Fruit fly (Drosophila melanogaster) whole organism, embryonic: ENCODE results near the gene yuri.

Experiments used
- BEAF-32 ChIP-seq: fragments of 200-800 bp; sonication (Bioruptor generic); optimal IDR thresholded peaks from 3 replicates; lab custom pipeline; 2017; ENCODE audit warnings: missing biosample characterization, missing genetic modification characterization, mild to moderate bottlenecking, moderate library complexity, missing genetic modification reagents
- CG10959 ChIP-seq: fragments of 200-800 bp; sonication (Bioruptor generic); IDR thresholded peaks from 2 replicates; pipeline ENCODE4 v1.3.6; 2022; ENCODE audit warnings: missing biosample characterization, missing genetic modification characterization
- CG1233 ChIP-seq: fragments of 200-800 bp; sonication (Bioruptor generic); optimal IDR thresholded peaks from 4 replicates; lab custom pipeline; 2018; ENCODE audit warnings: missing biosample characterization, mild to moderate bottlenecking, missing genetic modification characterization
- CG12659 ChIP-seq: fragments of 200-800 bp; sonication (Bioruptor generic); optimal IDR thresholded peaks from 3 replicates; lab custom pipeline; 2017; ENCODE audit warnings: mild to moderate bottlenecking, missing biosample characterization, missing genetic modification reagents, missing genetic modification characterization
- CG14860 ChIP-seq: fragments of 200-800 bp; sonication (Bioruptor generic); IDR thresholded peaks from 3 replicates; pipeline ENCODE4 v1.3.6; 2022; ENCODE audit warnings: missing biosample characterization, missing genetic modification characterization; ENCODE audit not compliant: partially characterized antibody
- CG1529 ChIP-seq: fragments of 200-800 bp; sonication (Bioruptor generic); optimal IDR thresholded peaks from 3 replicates; lab custom pipeline; 2018; ENCODE audit warnings: missing biosample characterization, missing genetic modification characterization
- CG15696 ChIP-seq: fragments of 200-800 bp; sonication (Bioruptor generic); optimal IDR thresholded peaks from 2 replicates; lab custom pipeline; 2019; ENCODE audit warnings: missing biosample characterization, mild to moderate bottlenecking, missing genetic modification characterization, moderate library complexity
- CG1602 ChIP-seq: fragments of 200-800 bp; sonication (Bioruptor generic); optimal IDR thresholded peaks from 3 replicates; lab custom pipeline; 2016; ENCODE audit warnings: missing biosample characterization, missing genetic modification characterization
- CG1647 ChIP-seq: fragments of 200-800 bp; sonication (Bioruptor generic); optimal IDR thresholded peaks from 3 replicates; lab custom pipeline; 2016; ENCODE audit warnings: missing biosample characterization, missing genetic modification characterization
- CG16815 ChIP-seq: fragments of 200-800 bp; sonication (Bioruptor generic); optimal IDR thresholded peaks from 3 replicates; lab custom pipeline; 2017; ENCODE audit warnings: missing biosample characterization, mild to moderate bottlenecking, missing genetic modification characterization
- CG17186 ChIP-seq: fragments of 200-800 bp; sonication (Bioruptor generic); optimal IDR thresholded peaks from 3 replicates; lab custom pipeline; 2017; ENCODE audit warnings: missing biosample characterization, missing genetic modification reagents, missing genetic modification characterization
- CG18262 ChIP-seq: fragments of 200-800 bp; optimal IDR thresholded peaks from 3 replicates; lab custom pipeline; 2019; ENCODE audit warnings: missing biosample characterization, mild to moderate bottlenecking, missing genetic modification characterization, moderate library complexity
- CG2120 ChIP-seq: fragments of 200-800 bp; sonication (Bioruptor generic); optimal IDR thresholded peaks from 3 replicates; lab custom pipeline; 2016; ENCODE audit warnings: missing biosample characterization, missing genetic modification characterization
- CG2199 ChIP-seq: fragments of 200-800 bp; sonication (Bioruptor generic); IDR thresholded peaks from 3 replicates; pipeline ENCODE4 v1.3.6; 2022; ENCODE audit warnings: missing biosample characterization, missing genetic modification characterization
- CG3163 ChIP-seq: fragments of 200-800 bp; sonication (Bioruptor generic); optimal IDR thresholded peaks from 3 replicates; lab custom pipeline; 2016; ENCODE audit warnings: missing biosample characterization, missing genetic modification characterization
- CG34422 ChIP-seq: fragments of 200-800 bp; sonication (Bioruptor generic); IDR thresholded peaks from 3 replicates; pipeline ENCODE4 v1.3.6; 2022; ENCODE audit warnings: missing biosample characterization, missing genetic modification characterization
- CG4282 ChIP-seq: fragments of 200-800 bp; sonication (Bioruptor generic); optimal IDR thresholded peaks from 2 replicates; lab custom pipeline; 2016; ENCODE audit warnings: missing biosample characterization, missing genetic modification characterization
- CG4617 ChIP-seq: fragments of 200-800 bp; sonication (Bioruptor generic); optimal IDR thresholded peaks from 3 replicates; lab custom pipeline; 2016; ENCODE audit warnings: missing biosample characterization, missing genetic modification characterization, borderline replicate concordance
- CG5180 ChIP-seq: fragments of 200-800 bp; sonication (Bioruptor generic); optimal IDR thresholded peaks from 3 replicates; lab custom pipeline; 2017; ENCODE audit warnings: missing biosample characterization, missing genetic modification characterization, mild to moderate bottlenecking, moderate library complexity, missing genetic modification reagents
- CG8944 ChIP-seq: fragments of 200-800 bp; sonication (Bioruptor generic); optimal IDR thresholded peaks from 3 replicates; lab custom pipeline; 2016; ENCODE audit warnings: missing biosample characterization, missing genetic modification characterization
- CG9215 ChIP-seq: fragments of 200-800 bp; sonication (Bioruptor generic); IDR thresholded peaks from 2 replicates; pipeline ENCODE4 v1.3.6; 2022; ENCODE audit warnings: missing biosample characterization, missing genetic modification characterization
- CG9437 ChIP-seq: fragments of 200-800 bp; sonication (Bioruptor generic); optimal IDR thresholded peaks from 2 replicates; lab custom pipeline; 2018; ENCODE audit warnings: missing biosample characterization, mild to moderate bottlenecking, missing genetic modification characterization
- CG9817 ChIP-seq: fragments of 200-800 bp; sonication (Bioruptor generic); optimal IDR thresholded peaks from 2 replicates; lab custom pipeline; 2018; ENCODE audit warnings: missing biosample characterization, mild to moderate bottlenecking, missing genetic modification characterization, moderate library complexity
- Dip2 ChIP-seq: fragments of 200-800 bp; sonication (Bioruptor generic); IDR thresholded peaks from 2 replicates; pipeline ENCODE4 v1.3.6; 2022; ENCODE audit warnings: missing biosample characterization, missing genetic modification characterization
- Fer3 ChIP-seq: fragments of 200-800 bp; sonication (Bioruptor generic); optimal IDR thresholded peaks from 2 replicates; lab custom pipeline; 2018; ENCODE audit warnings: missing biosample characterization, mild to moderate bottlenecking, missing genetic modification characterization, moderate library complexity
- HLH54F ChIP-seq: fragments of 200-800 bp; sonication (Bioruptor generic); optimal IDR thresholded peaks from 3 replicates; lab custom pipeline; 2016; ENCODE audit warnings: missing biosample characterization, missing genetic modification characterization
- Hey ChIP-seq: fragments of 200-800 bp; sonication (Bioruptor generic); optimal IDR thresholded peaks from 3 replicates; lab custom pipeline; 2018; ENCODE audit warnings: missing biosample characterization, mild to moderate bottlenecking, missing genetic modification characterization
- Lim3 ChIP-seq: fragments of 200-800 bp; sonication (Bioruptor generic); IDR thresholded peaks from 2 replicates; pipeline ENCODE4 v1.3.6; 2022; ENCODE audit warnings: missing biosample characterization, missing genetic modification characterization
- NC2α ChIP-seq: fragments of 200-800 bp; sonication (Bioruptor generic); optimal IDR thresholded peaks from 2 replicates; lab custom pipeline; 2016; ENCODE audit warnings: missing biosample characterization, missing genetic modification characterization
- PHDP ChIP-seq: fragments of 200-800 bp; sonication (Bioruptor generic); optimal IDR thresholded peaks from 3 replicates; lab custom pipeline; 2018; ENCODE audit warnings: missing biosample characterization, mild to moderate bottlenecking, missing genetic modification characterization, moderate library complexity
- Trl ChIP-seq, 3 experiments: fragments of >200 bp in 2 of 3; fragments of 200-800 bp in 1 of 3; sonication (Bioruptor generic) in 1 of 3; optimal IDR thresholded peaks; 2 replicates in 1 of 3; 3 replicates in 2 of 3; lab custom pipeline; 2016 to 2017; ENCODE audit warnings: missing biosample characterization in 1 of 3, missing genetic modification characterization in 1 of 3
- Usf ChIP-seq: fragments of 200-800 bp; sonication (Bioruptor generic); optimal IDR thresholded peaks from 2 replicates; lab custom pipeline; 2017; ENCODE audit warnings: missing genotype, missing biosample characterization, missing genetic modification characterization
- chn ChIP-seq: fragments of 200-800 bp; sonication (Bioruptor generic); optimal IDR thresholded peaks from 2 replicates; lab custom pipeline; 2016; ENCODE audit warnings: missing biosample characterization, missing genetic modification characterization
- croc ChIP-seq: fragments of 200-800 bp; sonication (Bioruptor generic); conservative IDR thresholded peaks from 3 replicates; pipeline ENCODE4 v1.3.6; 2022; ENCODE audit warnings: missing biosample characterization, missing genetic modification characterization
- cwo ChIP-seq: fragments of 200-800 bp; sonication (Bioruptor generic); optimal IDR thresholded peaks from 3 replicates; lab custom pipeline; 2017; ENCODE audit warnings: missing biosample characterization, missing genetic modification characterization, mild to moderate bottlenecking, moderate library complexity, missing genetic modification reagents
- eyg ChIP-seq: fragments of 200-800 bp; sonication (Bioruptor generic); optimal IDR thresholded peaks from 3 replicates; lab custom pipeline; 2016; ENCODE audit warnings: missing biosample characterization, missing genetic modification characterization
- fd64A ChIP-seq: fragments of 200-800 bp; sonication (Bioruptor generic); optimal IDR thresholded peaks from 3 replicates; lab custom pipeline; 2018; ENCODE audit warnings: missing biosample characterization, mild to moderate bottlenecking, missing genetic modification characterization
- gt ChIP-seq: fragments of 200-800 bp; sonication (Bioruptor generic); IDR thresholded peaks from 2 replicates; pipeline ENCODE4 v1.3.6; 2022; ENCODE audit warnings: missing biosample characterization, missing genetic modification characterization
- hkb ChIP-seq, 2 experiments: fragments of 200-800 bp in 1 of 2; fragments of >200 bp in 1 of 2; sonication (Bioruptor generic) in 1 of 2; IDR thresholded peaks in 1 of 2; optimal IDR thresholded peaks in 1 of 2; 2 replicates each; pipeline versions ENCODE4 v1.3.6 to Lab custom; 2017 to 2022; ENCODE audit warnings: missing biosample characterization in 1 of 2, missing genetic modification characterization in 1 of 2
- ken ChIP-seq: fragments of 200-800 bp; sonication (Bioruptor generic); IDR thresholded peaks from 3 replicates; pipeline ENCODE4 v1.3.6; 2022; ENCODE audit warnings: missing biosample characterization, missing genetic modification characterization
- lola ChIP-seq, 3 experiments: fragments of >200 bp in 2 of 3; fragments of 200-800 bp in 1 of 3; sonication (Bioruptor generic) in 1 of 3; optimal IDR thresholded peaks; 2 replicates each; lab custom pipeline; 2017 to 2019; ENCODE audit warnings: missing biosample characterization in 3 of 3, missing genetic modification characterization in 3 of 3, mild to moderate bottlenecking in 1 of 3, moderate library complexity in 1 of 3
- luna ChIP-seq: fragments of 200-800 bp; sonication (Bioruptor generic); optimal IDR thresholded peaks from 2 replicates; lab custom pipeline; 2016; ENCODE audit warnings: missing biosample characterization, missing genetic modification characterization
- phol ChIP-seq: fragments of 200-800 bp; sonication (Bioruptor generic); optimal IDR thresholded peaks from 3 replicates; lab custom pipeline; 2018; ENCODE audit warnings: missing biosample characterization, mild to moderate bottlenecking, missing genetic modification characterization, moderate library complexity
- repo ChIP-seq: fragments of 200-800 bp; sonication (Bioruptor generic); optimal IDR thresholded peaks from 2 replicates; lab custom pipeline; 2016; ENCODE audit warnings: missing biosample characterization, missing genetic modification characterization
- sens-2 ChIP-seq: fragments of 200-800 bp; sonication (Bioruptor generic); IDR thresholded peaks from 2 replicates; pipeline ENCODE4 v1.3.6; 2022; ENCODE audit warnings: missing biosample characterization, missing genetic modification characterization
- tll ChIP-seq, 2 experiments: fragments of 200-800 bp in 1 of 2; fragments of >200 bp in 1 of 2; sonication (Bioruptor generic) in 1 of 2; optimal IDR thresholded peaks; 2 replicates each; lab custom pipeline; 2017 to 2019; ENCODE audit warnings: missing biosample characterization in 2 of 2, missing genetic modification characterization in 2 of 2, mild to moderate bottlenecking in 1 of 2, moderate library complexity in 1 of 2
- zen2 ChIP-seq: fragments of 200-800 bp; sonication (Bioruptor generic); IDR thresholded peaks from 3 replicates; pipeline ENCODE4 v1.3.6; 2022; ENCODE audit warnings: missing biosample characterization, missing genetic modification characterization; ENCODE audit not compliant: partially characterized antibody

yuri gene

DNA sequence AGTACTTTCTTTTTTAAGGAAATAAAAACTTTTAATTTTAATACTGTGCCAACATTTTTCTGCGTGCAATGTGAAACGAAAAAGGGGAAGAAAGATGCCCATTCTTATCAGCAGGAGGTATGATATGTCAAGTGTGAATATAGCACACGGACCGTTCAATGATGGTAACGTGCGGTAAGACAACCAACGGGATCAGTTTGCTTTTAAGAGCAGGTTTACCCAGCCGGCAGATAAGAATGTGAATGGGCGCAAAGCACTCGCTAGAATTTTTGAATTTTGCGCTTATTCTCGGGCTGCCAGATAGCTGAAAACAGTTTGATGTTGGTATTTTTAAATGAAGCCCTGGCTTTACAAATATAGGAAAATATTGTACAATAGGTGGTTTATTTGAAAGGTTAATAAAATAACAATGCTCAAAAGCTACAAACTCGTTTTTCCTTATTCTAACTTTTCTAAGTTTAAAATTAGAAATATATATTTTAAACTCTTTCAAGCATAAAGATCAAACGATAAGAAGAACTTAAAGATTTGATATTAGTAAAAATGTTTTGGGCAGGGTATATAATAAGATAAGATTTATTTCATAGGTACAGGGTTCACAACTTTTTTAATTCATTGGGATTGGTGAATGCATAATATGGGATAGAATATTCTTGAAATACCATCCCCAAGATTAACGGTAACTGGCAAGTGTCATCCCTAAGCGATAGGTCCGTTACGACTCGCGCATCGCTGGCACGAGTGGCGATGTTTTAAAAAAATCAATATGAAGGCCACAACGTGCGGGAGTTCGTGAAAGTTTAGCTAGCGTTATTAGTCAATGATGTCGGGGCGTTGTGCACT, 16.1 kb downstream of the yuri start, which contains the start of gene dao (continued):
- no peak for TF ChIP-seq CG4282 (GFP tag; lab: Kevin White, UChicago)
- TF ChIP-seq CG1602 (GFP tag; lab: Kevin White, UChicago), result peak; percentile 68
- TF ChIP-seq CG16815, result no peak
- TF ChIP-seq sens-2 (GFP tag; lab: Robert Waterston, UW), result no peak
- TF ChIP-seq CG5180, result no peak
- no peak for TF ChIP-seq CG17186 (GFP tag; lab: Kevin White, UChicago)
- TF ChIP-seq NC2α (GFP tag; lab: Kevin White, UChicago), result no peak
- TF ChIP-seq CG10959 (GFP tag; lab: Robert Waterston, UW), result 0 out of 2 replicates have a peak, but pooled peaks have one; percentile 5
- TF ChIP-seq Usf, result no peak
- TF ChIP-seq CG8944 (GFP tag; lab: Kevin White, UChicago), result peak; percentile 36
- peak; percentile 70 for TF ChIP-seq CG2120 (GFP tag; lab: Kevin White, UChicago)
- no peak for TF ChIP-seq gt (GFP tag; lab: Robert Waterston, UW)
- TF ChIP-seq fd64A (GFP tag; lab: Kevin White, UChicago), result no peak
- TF ChIP-seq chn, result peak; percentile 63
- no peak for TF ChIP-seq CG4617 (GFP tag; lab: Kevin White, UChicago)
- peak; percentile 33; the same call in 1 of the 3 replicates for TF ChIP-seq CG2199 (GFP tag; lab: Robert Waterston, UW)
- TF ChIP-seq CG34422, result peak; percentile 62; the same call in 2 of the 3 replicates
- no peak for TF ChIP-seq Lim3 (GFP tag; lab: Robert Waterston, UW)
- TF ChIP-seq HLH54F (GFP tag; lab: Kevin White, UChicago), result peak; percentile 35
- TF ChIP-seq CG1529 (GFP tag; lab: Kevin White, UChicago), result peak; percentile 4
- TF ChIP-seq tll (GFP tag; optimal IDR thresholded peaks at IDR 0.05; lab: Kevin White, UChicago), result no peak
- TF ChIP-seq Hey, result no peak
- peak; percentile 36 for TF ChIP-seq PHDP (tag; lab: Kevin White, UChicago)
- no peak for TF ChIP-seq cwo (GFP tag; lab: Kevin White, UChicago)
- TF ChIP-seq Dip2 (GFP tag; lab: Robert Waterston, UW), result no peak
- peak; percentile 10 for TF ChIP-seq CG9437
- no peak for TF ChIP-seq Trl (optimal IDR thresholded peaks at IDR 0.05; lab: Kevin White, UChicago)
- TF ChIP-seq Trl (GFP tag; optimal IDR thresholded peaks at IDR 0.05; lab: Kevin White, UChicago), result no peak
- peak; percentile 45 for TF ChIP-seq CG15696 (tag; lab: Kevin White, UChicago)
- TF ChIP-seq BEAF-32, result peak; percentile 81
- TF ChIP-seq luna (GFP tag; lab: Kevin White, UChicago), result no peak
- TF ChIP-seq lola (GFP tag; optimal IDR thresholded peaks at IDR 0.05; lab: Kevin White, UChicago), result peak in 1 of 3 experiments; percentile 52
- TF ChIP-seq CG3163, result peak; percentile 18
- TF ChIP-seq CG9817, result peak; percentile 45
- TF ChIP-seq phol (tag; lab: Kevin White, UChicago), result peak; percentile 70
- peak; percentile 51 for TF ChIP-seq CG12659
- TF ChIP-seq repo (GFP tag; lab: Kevin White, UChicago), result no peak
- TF ChIP-seq Fer3 (tag; lab: Kevin White, UChicago), result peak; percentile 10
- peak; percentile 70 for TF ChIP-seq CG14860 (GFP tag; lab: Robert Waterston, UW)
- peak; percentile 38 for TF ChIP-seq CG9215 (GFP tag; lab: Robert Waterston, UW)
- no peak for TF ChIP-seq CG1647 (GFP tag; lab: Kevin White, UChicago)
- no peak for TF ChIP-seq eyg
- no peak for TF ChIP-seq croc
- TF ChIP-seq CG1233 (GFP tag; lab: Kevin White, UChicago), result no peak
- peak; percentile 46 for TF ChIP-seq CG18262
- no peak for TF ChIP-seq ken (GFP tag; lab: Robert Waterston, UW)
- no peak for TF ChIP-seq hkb (optimal IDR thresholded peaks at IDR 0.05; lab: Kevin White, UChicago)
- no peak for TF ChIP-seq hkb (GFP tag; IDR thresholded peaks at IDR 0.05; lab: Robert Waterston, UW)
- peak; percentile 40; the same call in 1 of the 3 replicates for TF ChIP-seq zen2 (GFP tag; lab: Robert Waterston, UW)
